Fruit fly (Drosophila melanogaster) whole organism, embryonic: ENCODE results near the gene RpL23A.
A peak's percentile ranks its signal among the peaks of the same experiment; 100 is the strongest.

Experiments
- Blimp-1 ChIP-seq: fragments of 200-800 bp; sonication (Bioruptor generic); optimal IDR thresholded peaks from 3 replicates; lab custom pipeline; 2018; ENCODE audit warnings: missing biosample characterization, missing genetic modification characterization, mild to moderate bottlenecking, moderate library complexity, missing genetic modification reagents
- Bteb2 ChIP-seq: fragments of 200-800 bp; sonication (Bioruptor generic); optimal IDR thresholded peaks from 2 replicates; lab custom pipeline; 2016; ENCODE audit warnings: missing biosample characterization, missing genetic modification characterization
- CG12071 ChIP-seq: fragments of 200-800 bp; sonication (Bioruptor generic); optimal IDR thresholded peaks from 3 replicates; lab custom pipeline; 2018; ENCODE audit warnings: missing biosample characterization, mild to moderate bottlenecking, missing genetic modification characterization
- CG12219 ChIP-seq: fragments of 200-800 bp; sonication (Bioruptor generic); optimal IDR thresholded peaks from 3 replicates; lab custom pipeline; 2018; ENCODE audit warnings: missing biosample characterization, mild to moderate bottlenecking, missing genetic modification characterization
- CG13424 ChIP-seq: fragments of 200-800 bp; sonication (Bioruptor generic); optimal IDR thresholded peaks from 2 replicates; lab custom pipeline; 2019; ENCODE audit warnings: missing biosample characterization, mild to moderate bottlenecking, missing genetic modification characterization, moderate library complexity
- CG15011 ChIP-seq: fragments of 200-800 bp; sonication (Bioruptor generic); optimal IDR thresholded peaks from 3 replicates; lab custom pipeline; 2018; ENCODE audit warnings: missing biosample characterization, mild to moderate bottlenecking, missing genetic modification characterization
- CG16863 ChIP-seq: fragments of 200-800 bp; sonication (Bioruptor generic); optimal IDR thresholded peaks from 3 replicates; lab custom pipeline; 2016; ENCODE audit warnings: missing biosample characterization, missing genetic modification characterization
- CG17829 ChIP-seq: fragments of 200-800 bp; optimal IDR thresholded peaks from 2 replicates; lab custom pipeline; 2019; ENCODE audit warnings: missing biosample characterization, mild to moderate bottlenecking, missing genetic modification characterization, moderate library complexity
- CG2116 ChIP-seq: fragments of 200-800 bp; sonication (Bioruptor generic); optimal IDR thresholded peaks from 3 replicates; lab custom pipeline; 2018; ENCODE audit warnings: missing biosample characterization, mild to moderate bottlenecking, missing genetic modification characterization
- CG30020 ChIP-seq: fragments of 200-800 bp; optimal IDR thresholded peaks from 2 replicates; lab custom pipeline; 2019; ENCODE audit warnings: missing biosample characterization, mild to moderate bottlenecking, missing genetic modification characterization, moderate library complexity
- CG33557 ChIP-seq: fragments of 200-800 bp; sonication (Bioruptor generic); optimal IDR thresholded peaks from 2 replicates; lab custom pipeline; 2019; ENCODE audit warnings: missing biosample characterization, mild to moderate bottlenecking, missing genetic modification characterization, moderate library complexity
- CG3995 ChIP-seq: fragments of 200-800 bp; sonication (Bioruptor generic); optimal IDR thresholded peaks from 3 replicates; lab custom pipeline; 2016; ENCODE audit warnings: missing biosample characterization, missing genetic modification characterization
- CG43689 ChIP-seq: fragments of 200-800 bp; sonication (Bioruptor generic); IDR thresholded peaks from 2 replicates; pipeline ENCODE4 v1.3.6; 2022; ENCODE audit warnings: missing biosample characterization, missing genetic modification characterization
- CG4730 ChIP-seq: fragments of 200-800 bp; sonication (Bioruptor generic); IDR thresholded peaks from 2 replicates; pipeline ENCODE4 v1.3.6; 2022; ENCODE audit warnings: missing biosample characterization, missing genetic modification characterization
- CG6272 ChIP-seq: fragments of 200-800 bp; sonication (Bioruptor generic); IDR thresholded peaks from 2 replicates; pipeline ENCODE4 v1.3.6; 2022; ENCODE audit warnings: missing biosample characterization, missing genetic modification characterization
- CG7372 ChIP-seq: fragments of 200-800 bp; sonication (Bioruptor generic); IDR thresholded peaks from 2 replicates; pipeline ENCODE4 v1.3.6; 2022; ENCODE audit warnings: missing biosample characterization, missing genetic modification characterization
- CG7987 ChIP-seq: fragments of 200-800 bp; sonication (Bioruptor generic); optimal IDR thresholded peaks from 2 replicates; lab custom pipeline; 2018; ENCODE audit warnings: missing biosample characterization, mild to moderate bottlenecking, missing genetic modification characterization, moderate library complexity
- Chrac-16 ChIP-seq: fragments of 200-800 bp; sonication (Bioruptor generic); optimal IDR thresholded peaks from 3 replicates; lab custom pipeline; 2016; ENCODE audit warnings: missing biosample characterization, missing genetic modification characterization
- CkIIα-i1 ChIP-seq: fragments of 200-800 bp; sonication (Bioruptor generic); IDR thresholded peaks from 2 replicates; pipeline ENCODE4 v1.3.6; 2022; ENCODE audit warnings: missing biosample characterization, missing genetic modification characterization
- Deaf1 ChIP-seq: fragments of 200-800 bp; optimal IDR thresholded peaks from 3 replicates; lab custom pipeline; 2019; ENCODE audit warnings: missing biosample characterization, mild to moderate bottlenecking, missing genetic modification characterization, moderate library complexity
- Ets97D ChIP-seq: fragments of 200-800 bp; sonication (Bioruptor generic); optimal IDR thresholded peaks from 3 replicates; lab custom pipeline; 2016; ENCODE audit warnings: missing biosample characterization, missing genetic modification characterization
- Fer1 ChIP-seq: fragments of 200-800 bp; sonication (Bioruptor generic); optimal IDR thresholded peaks from 2 replicates; lab custom pipeline; 2017; ENCODE audit warnings: missing biosample characterization, mild to moderate bottlenecking, missing genetic modification characterization
- Fer3 ChIP-seq: fragments of 200-800 bp; sonication (Bioruptor generic); optimal IDR thresholded peaks from 2 replicates; lab custom pipeline; 2018; ENCODE audit warnings: missing biosample characterization, mild to moderate bottlenecking, missing genetic modification characterization, moderate library complexity
- Gug ChIP-seq: fragments of 200-800 bp; sonication (Bioruptor generic); IDR thresholded peaks from 4 replicates; pipeline ENCODE4 v1.3.6; 2022; ENCODE audit warnings: missing biosample characterization, missing genetic modification characterization
- HLHmδ ChIP-seq: fragments of 200-800 bp; sonication (Bioruptor generic); optimal IDR thresholded peaks from 2 replicates; lab custom pipeline; 2018; ENCODE audit warnings: missing biosample characterization, mild to moderate bottlenecking, missing genetic modification characterization, moderate library complexity
- Hr51 ChIP-seq, 2 experiments: fragments of 200-800 bp; sonication (Bioruptor generic); optimal IDR thresholded peaks; 2 replicates in 1 of 2; 3 replicates in 1 of 2; lab custom pipeline; 2016 to 2018; ENCODE audit warnings: missing biosample characterization in 2 of 2, missing genetic modification characterization in 2 of 2, mild to moderate bottlenecking in 1 of 2, moderate library complexity in 1 of 2
- Meics ChIP-seq: fragments of 200-800 bp; sonication (Bioruptor generic); optimal IDR thresholded peaks from 2 replicates; lab custom pipeline; 2017; ENCODE audit warnings: missing biosample characterization, mild to moderate bottlenecking, missing genetic modification characterization
- Nf-YA ChIP-seq: fragments of 200-800 bp; sonication (Bioruptor generic); IDR thresholded peaks from 2 replicates; pipeline ENCODE4 v1.3.6; 2022; ENCODE audit warnings: missing biosample characterization, missing genetic modification characterization
- PHDP ChIP-seq: fragments of 200-800 bp; sonication (Bioruptor generic); optimal IDR thresholded peaks from 3 replicates; lab custom pipeline; 2018; ENCODE audit warnings: missing biosample characterization, mild to moderate bottlenecking, missing genetic modification characterization, moderate library complexity
- Scr ChIP-seq: fragments of 200-800 bp; sonication (Bioruptor generic); IDR thresholded peaks from 2 replicates; pipeline ENCODE4 v1.3.6; 2022; ENCODE audit warnings: missing biosample characterization, missing genetic modification characterization; ENCODE audit not compliant: partially characterized antibody
- Sox102F ChIP-seq: fragments of 200-800 bp; sonication (Bioruptor generic); optimal IDR thresholded peaks from 2 replicates; lab custom pipeline; 2018; ENCODE audit warnings: missing biosample characterization, mild to moderate bottlenecking, missing genetic modification characterization, moderate library complexity
- Sry-δ ChIP-seq: fragments of 200-800 bp; sonication (Bioruptor generic); optimal IDR thresholded peaks from 2 replicates; lab custom pipeline; 2016; ENCODE audit warnings: missing biosample characterization, missing genetic modification characterization
- Ssrp ChIP-seq: fragments of 200-800 bp; sonication (Bioruptor generic); optimal IDR thresholded peaks from 2 replicates; lab custom pipeline; 2018; ENCODE audit warnings: missing biosample characterization, mild to moderate bottlenecking, missing genetic modification characterization, moderate library complexity
- Xbp1 ChIP-seq: fragments of 200-800 bp; sonication (Bioruptor generic); optimal IDR thresholded peaks from 3 replicates; lab custom pipeline; 2016; ENCODE audit warnings: missing biosample characterization, mild to moderate bottlenecking, missing genetic modification characterization
- ara ChIP-seq: fragments of 200-800 bp; sonication (Bioruptor generic); IDR thresholded peaks from 2 replicates; pipeline ENCODE4 v1.3.6; 2022; ENCODE audit warnings: missing biosample characterization, missing genetic modification characterization
- ase ChIP-seq: fragments of 200-800 bp; sonication (Bioruptor generic); IDR thresholded peaks from 3 replicates; pipeline ENCODE4 v1.3.6; 2022; ENCODE audit warnings: missing biosample characterization, missing genetic modification characterization
- br ChIP-seq: fragments of >200 bp; optimal IDR thresholded peaks from 2 replicates; lab custom pipeline; 2017
- chif ChIP-seq, 2 experiments: fragments of 200-800 bp; sonication (Bioruptor generic); optimal IDR thresholded peaks; 3 replicates each; lab custom pipeline; 2016; ENCODE audit warnings: missing biosample characterization in 2 of 2, missing genetic modification characterization in 2 of 2
- crc ChIP-seq: fragments of 200-800 bp; sonication (Bioruptor generic); optimal IDR thresholded peaks from 2 replicates; lab custom pipeline; 2016; ENCODE audit warnings: missing biosample characterization, missing genetic modification characterization
- emc ChIP-seq: fragments of 200-800 bp; sonication (Bioruptor generic); optimal IDR thresholded peaks from 2 replicates; lab custom pipeline; 2016; ENCODE audit warnings: missing biosample characterization, missing genetic modification characterization
- fd102C ChIP-seq: fragments of 200-800 bp; sonication (Bioruptor generic); optimal IDR thresholded peaks from 2 replicates; lab custom pipeline; 2018; ENCODE audit warnings: missing biosample characterization, mild to moderate bottlenecking, missing genetic modification characterization, moderate library complexity
- grn ChIP-seq: fragments of 200-800 bp; sonication (Bioruptor generic); optimal IDR thresholded peaks from 3 replicates; lab custom pipeline; 2017; ENCODE audit warnings: missing biosample characterization, missing genetic modification characterization
- gsb ChIP-seq: fragments of 200-800 bp; sonication (Bioruptor generic); IDR thresholded peaks from 2 replicates; pipeline ENCODE4 v1.3.6; 2022; ENCODE audit warnings: missing biosample characterization, missing genetic modification characterization
- hth ChIP-seq: fragments of >200 bp; optimal IDR thresholded peaks from 2 replicates; lab custom pipeline; 2017; ENCODE audit warnings: inconsistent platforms
- nmo ChIP-seq: fragments of 200-800 bp; sonication (Bioruptor generic); optimal IDR thresholded peaks from 2 replicates; lab custom pipeline; 2018; ENCODE audit warnings: missing biosample characterization, mild to moderate bottlenecking, missing genetic modification characterization, moderate library complexity
- oc ChIP-seq: fragments of 200-800 bp; sonication (Bioruptor generic); optimal IDR thresholded peaks from 2 replicates; lab custom pipeline; 2018; ENCODE audit warnings: missing biosample characterization, mild to moderate bottlenecking, missing genetic modification characterization, moderate library complexity
- pho ChIP-seq: fragments of 200-800 bp; sonication (Bioruptor generic); optimal IDR thresholded peaks from 2 replicates; lab custom pipeline; 2016; ENCODE audit warnings: missing biosample characterization, missing genetic modification characterization
- sc ChIP-seq, 3 experiments: fragments of >200 bp in 2 of 3; fragments of 200-800 bp in 1 of 3; sonication (Bioruptor generic) in 1 of 3; optimal IDR thresholded peaks; 2 replicates in 2 of 3; 3 replicates in 1 of 3; lab custom pipeline; 2017; ENCODE audit warnings: mild to moderate bottlenecking in 1 of 3, missing biosample characterization in 1 of 3, missing genetic modification characterization in 1 of 3, missing genetic modification reagents in 1 of 3
- shn ChIP-seq: fragments of 200-800 bp; sonication (Bioruptor generic); optimal IDR thresholded peaks from 3 replicates; lab custom pipeline; 2016; ENCODE audit warnings: missing biosample characterization, missing genetic modification characterization
- tna ChIP-seq: fragments of 200-800 bp; sonication (Bioruptor generic); IDR thresholded peaks from 2 replicates; pipeline ENCODE4 v1.3.6; 2022; ENCODE audit warnings: missing biosample characterization, missing genetic modification characterization; ENCODE audit not compliant: partially characterized antibody
- vfl ChIP-seq: fragments of 200-800 bp; sonication (Bioruptor generic); optimal IDR thresholded peaks from 2 replicates; lab custom pipeline; 2016; ENCODE audit warnings: missing biosample characterization, missing genetic modification characterization

The RpL23A gene

DNA sequence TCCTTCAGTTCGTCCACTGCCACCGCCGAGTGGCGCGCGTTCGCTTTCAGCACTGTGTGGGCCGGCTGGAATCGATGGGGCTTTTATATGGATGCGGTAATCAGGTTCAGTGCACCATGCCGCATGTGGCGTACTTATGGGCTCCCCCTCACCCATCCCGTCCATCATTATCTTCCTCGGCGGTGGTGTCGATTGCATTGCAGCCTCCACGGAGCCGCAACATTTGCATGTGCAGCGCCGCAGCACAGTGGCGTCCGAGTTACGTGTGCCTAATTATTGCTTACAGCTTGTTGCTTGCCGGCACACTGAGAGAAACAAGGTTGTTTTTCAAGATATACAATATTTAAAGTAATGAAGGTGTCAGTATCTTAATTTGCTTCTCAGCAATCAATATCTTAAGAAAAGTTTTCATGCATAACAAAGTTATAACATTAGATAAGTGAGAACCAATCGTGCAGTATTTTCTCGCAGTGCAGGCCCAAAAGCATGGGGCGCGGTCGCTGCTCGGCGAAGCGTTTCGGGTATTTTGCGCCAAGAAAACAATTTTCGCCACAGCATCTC, 34.0 kb upstream of the RpL23A start, which contains the start of gene CG13931 (continued):
- no peak for TF ChIP-seq PHDP (tag; lab: Kevin White, UChicago)
- no peak for TF ChIP-seq CG33557 (GFP tag; lab: Kevin White, UChicago)
- TF ChIP-seq CkIIα-i1 (GFP tag; lab: Robert Waterston, UW): no peak
- TF ChIP-seq Ssrp (tag; lab: Kevin White, UChicago): peak; percentile 23
- no peak for TF ChIP-seq Nf-YA (GFP tag; lab: Robert Waterston, UW)
- TF ChIP-seq Bteb2 (GFP tag; lab: Kevin White, UChicago): no peak
- TF ChIP-seq Fer3 (tag; lab: Kevin White, UChicago): no peak
- TF ChIP-seq Scr (GFP tag; lab: Robert Waterston, UW): no peak
- no peak for TF ChIP-seq Meics
- no peak for TF ChIP-seq Deaf1
- no peak for TF ChIP-seq Fer1 (GFP tag; lab: Kevin White, UChicago)
- peak; percentile 35 for TF ChIP-seq nmo (GFP tag; lab: Kevin White, UChicago)
- TF ChIP-seq shn (GFP tag; lab: Kevin White, UChicago): no peak
- TF ChIP-seq CG3995 (GFP tag; lab: Kevin White, UChicago): no peak
- no peak for TF ChIP-seq CG43689 (GFP tag; lab: Robert Waterston, UW)
- no peak for TF ChIP-seq emc (GFP tag; lab: Kevin White, UChicago)
- no peak for TF ChIP-seq CG30020 (tag; lab: Kevin White, UChicago)
- peak; percentile 16; the same call in 1 of the 2 replicates for TF ChIP-seq CG7372
- no peak for TF ChIP-seq CG12071
- no peak for TF ChIP-seq CG15011 (GFP tag; lab: Kevin White, UChicago)
- no peak for TF ChIP-seq oc
- no peak for TF ChIP-seq Sry-δ (GFP tag; lab: Kevin White, UChicago)
- no peak for TF ChIP-seq sc (optimal IDR thresholded peaks at IDR 0.05; lab: Kevin White, UChicago)
- no peak for TF ChIP-seq sc (GFP tag; optimal IDR thresholded peaks at IDR 0.05; lab: Kevin White, UChicago)
- no peak for TF ChIP-seq grn (GFP tag; lab: Kevin White, UChicago)
- TF ChIP-seq ase (GFP tag; lab: Robert Waterston, UW): 0 out of 3 replicates have a peak, but pooled peaks have one; percentile 22
- TF ChIP-seq br (lab: Kevin White, UChicago): no peak
- no peak for TF ChIP-seq ara (GFP tag; lab: Robert Waterston, UW)
- TF ChIP-seq crc (GFP tag; lab: Kevin White, UChicago): no peak
- TF ChIP-seq Gug (GFP tag; lab: Robert Waterston, UW): peak; percentile 20; the same call in 1 of the 4 replicates
- no peak for TF ChIP-seq HLHmδ (GFP tag; lab: Kevin White, UChicago)
- TF ChIP-seq tna (GFP tag; lab: Robert Waterston, UW): no peak
- TF ChIP-seq Ets97D: no peak
- no peak for TF ChIP-seq CG6272 (GFP tag; lab: Robert Waterston, UW)
- no peak for TF ChIP-seq CG4730 (GFP tag; lab: Robert Waterston, UW)
- TF ChIP-seq gsb (GFP tag; lab: Robert Waterston, UW): no peak
- TF ChIP-seq Chrac-16: peak; percentile 23
- TF ChIP-seq CG7987 (GFP tag; lab: Kevin White, UChicago): no peak
- peak; percentile 10 for TF ChIP-seq CG12219 (GFP tag; lab: Kevin White, UChicago)
- no peak for TF ChIP-seq CG2116
- no peak for TF ChIP-seq CG13424
- TF ChIP-seq Hr51 (GFP tag; optimal IDR thresholded peaks at IDR 0.05; lab: Kevin White, UChicago): peak in 1 of 2 experiments; percentile 17
- no peak for TF ChIP-seq CG16863 (GFP tag; lab: Kevin White, UChicago)
- no peak for TF ChIP-seq CG17829 (tag; lab: Kevin White, UChicago)
- TF ChIP-seq chif (GFP tag; optimal IDR thresholded peaks at IDR 0.05; lab: Kevin White, UChicago): peak; percentile 40 to 41
- TF ChIP-seq Xbp1 (GFP tag; lab: Kevin White, UChicago): peak; percentile 53
- TF ChIP-seq vfl (GFP tag; lab: Kevin White, UChicago): no peak
- TF ChIP-seq hth (lab: Kevin White, UChicago): no peak
- peak; percentile 61 for TF ChIP-seq Sox102F (GFP tag; lab: Kevin White, UChicago)
- no peak for TF ChIP-seq Blimp-1 (GFP tag; lab: Kevin White, UChicago)
- no peak for TF ChIP-seq pho (GFP tag; lab: Kevin White, UChicago)
- TF ChIP-seq fd102C (GFP tag; lab: Kevin White, UChicago): no peak
